Worm (Caenorhabditis elegans) whole organism, midembryonic: Measurements from ENCODE around the gene rec-8.

ENCODE experiments used
- T22C8.4 ChIP-seq: fragments of 200-800 bp; sonication (Bioruptor generic); IDR thresholded peaks from 2 replicates; pipeline ENCODE4 v1.3.6; 2022; ENCODE audit warnings: missing genetic modification characterization, missing compliant biosample characterization
- cog-1 ChIP-seq: sonication (generic microtip); optimal IDR thresholded peaks from 2 replicates; lab custom pipeline; 2016; ENCODE audit warnings: missing genetic modification characterization, missing compliant biosample characterization
- flt-1 ChIP-seq: fragments of 200-800 bp; sonication (Bioruptor generic); IDR thresholded peaks from 2 replicates; pipeline ENCODE4 v1.3.6; 2022; ENCODE audit warnings: missing genetic modification characterization, missing compliant biosample characterization
- klf-2 ChIP-seq: fragments of 200-800 bp; sonication (Bioruptor generic); conservative IDR thresholded peaks from 2 replicates; pipeline ENCODE4 v1.3.6; 2022; ENCODE audit warnings: missing genetic modification reagents, missing genetic modification characterization, missing compliant biosample characterization
- med-1 ChIP-seq: sonication (generic microtip); optimal IDR thresholded peaks from 2 replicates; lab custom pipeline; 2017; ENCODE audit warnings: missing genetic modification characterization, mild to moderate bottlenecking, missing compliant biosample characterization, antibody characterized with exemption, missing genetic modification reagents; ENCODE audit not compliant: insufficient read depth
- ref-1 ChIP-seq: fragments of 200-800 bp; sonication (Bioruptor generic); conservative IDR thresholded peaks from 2 replicates; pipeline ENCODE4 v1.3.6; 2022; ENCODE audit warnings: missing genetic modification reagents, missing genetic modification characterization, missing compliant biosample characterization
- tab-1 ChIP-seq: fragments of 200-800 bp; sonication (Bioruptor generic); IDR thresholded peaks from 2 replicates; pipeline ENCODE4 v1.3.6; 2022; ENCODE audit warnings: missing genetic modification characterization, missing compliant biosample characterization
- ztf-23 ChIP-seq: fragments of 200-800 bp; sonication (Bioruptor generic); IDR thresholded peaks from 2 replicates; pipeline ENCODE4 v1.3.6; 2022; ENCODE audit warnings: missing genetic modification reagents, missing genetic modification characterization, missing compliant biosample characterization
- ztf-29 ChIP-seq: fragments of 200-800 bp; sonication (Bioruptor generic); IDR thresholded peaks from 2 replicates; pipeline ENCODE4 v1.3.6; 2022; ENCODE audit warnings: missing genetic modification reagents, missing genetic modification characterization, missing compliant biosample characterization

rec-8 gene

ce11 chrIV:13315344-13315743, 37.6 kb downstream of the rec-8 start, which contains the start of gene fat-1:
Gene fat-1, plus strand, starts transcription at chrIV:13315644.
- TF ChIP-seq ref-1 (GFP tag; lab: Robert Waterston, UW): no peak
- TF ChIP-seq cog-1: no peak
- no peak for TF ChIP-seq flt-1
- no peak for TF ChIP-seq tab-1 (GFP tag; lab: Robert Waterston, UW)
- TF ChIP-seq T22C8.4 (GFP tag; lab: Robert Waterston, UW): no peak

ce11 chrIV:13314181-13314580, 38.8 kb downstream of the rec-8 start:
- TF ChIP-seq ztf-23 (GFP tag; lab: Robert Waterston, UW) (no peak), tab-1 (GFP tag; lab: Robert Waterston, UW) (no peak), flt-1 (no peak), T22C8.4 (GFP tag; lab: Robert Waterston, UW) (no peak)

- no peak for TF ChIP-seq med-1 (GFP tag; lab: Kevin White, UChicago)
- TF ChIP-seq ztf-29: no peak
- TF ChIP-seq ztf-23 (GFP tag; lab: Robert Waterston, UW): no peak
- no peak for TF ChIP-seq flt-1
- TF ChIP-seq klf-2 (GFP tag; lab: Robert Waterston, UW): no peak
- no peak for TF ChIP-seq ref-1 (GFP tag; lab: Robert Waterston, UW)
- TF ChIP-seq cog-1: no peak
- TF ChIP-seq T22C8.4 (GFP tag; lab: Robert Waterston, UW): no peak
- TF ChIP-seq tab-1 (GFP tag; lab: Robert Waterston, UW): no peak
Measured at ce11 chrIV:13313156-13313555, 39.8 kb downstream of the rec-8 start.

- TF ChIP-seq cog-1: no peak
- no peak for TF ChIP-seq ref-1 (GFP tag; lab: Robert Waterston, UW)
- TF ChIP-seq ztf-23 (GFP tag; lab: Robert Waterston, UW): no peak
- TF ChIP-seq T22C8.4 (GFP tag; lab: Robert Waterston, UW): no peak
- no peak for TF ChIP-seq ztf-29
- no peak for TF ChIP-seq klf-2 (GFP tag; lab: Robert Waterston, UW)
- TF ChIP-seq tab-1 (GFP tag; lab: Robert Waterston, UW): no peak
- TF ChIP-seq flt-1: no peak
- no peak for TF ChIP-seq med-1 (GFP tag; lab: Kevin White, UChicago)
Measured at ce11 chrIV:13311331-13312034, 41.5 kb downstream of the rec-8 start.

- TF ChIP-seq ztf-23 (GFP tag; lab: Robert Waterston, UW): no peak
- TF ChIP-seq flt-1: no peak
- TF ChIP-seq med-1 (GFP tag; lab: Kevin White, UChicago): no peak
- no peak for TF ChIP-seq cog-1
- no peak for TF ChIP-seq ref-1 (GFP tag; lab: Robert Waterston, UW)
- TF ChIP-seq klf-2 (GFP tag; lab: Robert Waterston, UW): no peak
- TF ChIP-seq ztf-29: no peak
- TF ChIP-seq T22C8.4 (GFP tag; lab: Robert Waterston, UW): no peak
- no peak for TF ChIP-seq tab-1 (GFP tag; lab: Robert Waterston, UW)
Measured at ce11 chrIV:13309636-13310035, 43.4 kb downstream of the rec-8 start.

ce11 chrIV:13304786-13305185, 48.2 kb downstream of the rec-8 start:
- no peak for TF ChIP-seq klf-2 (GFP tag; lab: Robert Waterston, UW)
- TF ChIP-seq tab-1 (GFP tag; lab: Robert Waterston, UW): no peak
- no peak for TF ChIP-seq med-1 (GFP tag; lab: Kevin White, UChicago)
- TF ChIP-seq T22C8.4 (GFP tag; lab: Robert Waterston, UW): no peak
- TF ChIP-seq ref-1 (GFP tag; lab: Robert Waterston, UW): no peak
- no peak for TF ChIP-seq flt-1
- TF ChIP-seq cog-1: no peak
- TF ChIP-seq ztf-29: no peak
- TF ChIP-seq ztf-23 (GFP tag; lab: Robert Waterston, UW): no peak

- TF ChIP-seq flt-1 (no peak), ztf-23 (GFP tag; lab: Robert Waterston, UW) (no peak), T22C8.4 (GFP tag; lab: Robert Waterston, UW) (no peak), tab-1 (GFP tag; lab: Robert Waterston, UW) (no peak), ref-1 (GFP tag; lab: Robert Waterston, UW) (no peak), med-1 (GFP tag; lab: Kevin White, UChicago) (no peak), cog-1 (no peak)
Measured at ce11 chrIV:13303442-13303841, 49.6 kb downstream of the rec-8 start, which contains the start of gene Y67H2A.7. Gene Y67H2A.7, plus strand, starts transcription at chrIV:13303742.

ce11 chrIV:13300591-13300990, 52.4 kb downstream of the rec-8 start, which contains the start of gene csn-6:
Gene csn-6, plus strand, starts transcription at chrIV:13300824.
- TF ChIP-seq ztf-23 (GFP tag; lab: Robert Waterston, UW): no peak
- TF ChIP-seq ref-1 (GFP tag; lab: Robert Waterston, UW): no peak
- no peak for TF ChIP-seq klf-2 (GFP tag; lab: Robert Waterston, UW)
- no peak for TF ChIP-seq flt-1
- TF ChIP-seq tab-1 (GFP tag; lab: Robert Waterston, UW): no peak
- no peak for TF ChIP-seq cog-1
- TF ChIP-seq T22C8.4 (GFP tag; lab: Robert Waterston, UW): no peak
- no peak for TF ChIP-seq ztf-29
- TF ChIP-seq med-1 (GFP tag; lab: Kevin White, UChicago): no peak

ce11 chrIV:13300109-13300508, 52.9 kb downstream of the rec-8 start, which contains the start of gene kdp-1:
Gene kdp-1, plus strand, starts transcription at chrIV:13300188.
- TF ChIP-seq ref-1 (GFP tag; lab: Robert Waterston, UW) (no peak), T22C8.4 (GFP tag; lab: Robert Waterston, UW) (no peak), klf-2 (GFP tag; lab: Robert Waterston, UW) (no peak), ztf-29 (no peak), flt-1 (no peak), ztf-23 (GFP tag; lab: Robert Waterston, UW) (no peak), cog-1 (no peak), tab-1 (GFP tag; lab: Robert Waterston, UW) (no peak), med-1 (GFP tag; lab: Kevin White, UChicago) (no peak)
